Fruit fly (Drosophila melanogaster): ENCODE measurements around the gene hemo.

DNA sequence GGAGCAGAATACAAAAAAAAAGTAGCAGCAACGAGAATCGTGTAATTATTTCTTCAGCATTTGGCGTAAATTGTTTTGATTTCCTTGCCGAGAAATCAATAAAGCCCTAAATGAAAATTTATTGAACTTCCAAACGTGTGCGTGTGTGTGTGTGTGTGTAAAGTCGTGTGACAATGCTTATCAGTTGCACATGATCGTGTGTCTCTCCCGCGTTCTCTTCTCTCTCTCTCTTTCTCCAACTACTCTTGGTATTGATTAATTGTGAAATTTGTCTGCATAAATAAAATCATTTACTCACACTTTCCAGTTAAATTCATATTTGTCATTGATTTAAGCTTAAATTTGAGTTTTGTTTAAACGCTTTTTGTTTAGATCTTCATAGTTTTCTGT lies 19.6 kb upstream of the hemo start:
- TF ChIP-seq Sin3A (optimal IDR thresholded peaks at IDR 0.05) (no peak), psq (optimal IDR thresholded peaks at IDR 0.05) (no peak)

Measured in Kc167 (cell line).